Worm (Caenorhabditis elegans): ENCODE results near the gene vps-16.

- TF ChIP-seq nhr-28 (tag; optimal IDR thresholded peaks at IDR 0.05) (no peak), lin-15B (tag; optimal IDR thresholded peaks at IDR 0.05) (peak; percentile 89), ztf-11 (tag; optimal IDR thresholded peaks at IDR 0.05) (no peak), nhr-237 (tag; optimal IDR thresholded peaks at IDR 0.05) (no peak), ceh-82 (tag; optimal IDR thresholded peaks at IDR 0.05) (no peak), ceh-9 (tag; optimal IDR thresholded peaks at IDR 0.05) (no peak), nhr-11 (tag; optimal IDR thresholded peaks at IDR 0.05) (peak; percentile 14), ztf-4 (tag; optimal IDR thresholded peaks at IDR 0.05) (no peak), elt-3 (tag; optimal IDR thresholded peaks at IDR 0.05) (no peak), nhr-76 (tag; optimal IDR thresholded peaks at IDR 0.05) (no peak), nhr-12 (tag; optimal IDR thresholded peaks at IDR 0.05) (no peak), pqm-1 (tag; optimal IDR thresholded peaks at IDR 0.05) (peak; percentile 44), sea-2 (GFP tag; optimal IDR thresholded peaks at IDR 0.05) (no peak)
These were observed 1.2 kb upstream of the vps-16 start, which contains the start of the genes mrps-17 and txdc-9 for ce11 chrIII:6431766-6432228.
